Worm (Caenorhabditis elegans) whole organism, late embryonic: ENCODE data around the gene tag-115.

Source experiments
- C08G9.2 ChIP-seq: sonication (generic microtip); optimal IDR thresholded peaks from 2 replicates; lab custom pipeline; 2016; ENCODE audit warnings: mild to moderate bottlenecking, missing genetic modification characterization, moderate library complexity, missing compliant biosample characterization
- C38D4.7 ChIP-seq: fragments of 200-800 bp; sonication (Bioruptor generic); optimal IDR thresholded peaks from 2 replicates; lab custom pipeline; 2018; ENCODE audit warnings: mild to moderate bottlenecking, missing genetic modification characterization, moderate library complexity, missing compliant biosample characterization
- K09A11.1 ChIP-seq: sonication (generic microtip); optimal IDR thresholded peaks from 2 replicates; lab custom pipeline; 2017; ENCODE audit warnings: antibody characterized with exemption, mild to moderate bottlenecking, missing genetic modification characterization, missing compliant biosample characterization; ENCODE audit not compliant: insufficient read depth
- T23F11.4 ChIP-seq: fragments of 200-800 bp; sonication (Bioruptor generic); optimal IDR thresholded peaks from 2 replicates; lab custom pipeline; 2018; ENCODE audit warnings: mild to moderate bottlenecking, missing genetic modification characterization, missing compliant biosample characterization
- ceh-18 ChIP-seq: sonication (generic microtip); optimal IDR thresholded peaks from 2 replicates; lab custom pipeline; 2016; ENCODE audit warnings: missing genetic modification characterization, missing compliant biosample characterization
- ceh-19 ChIP-seq: fragments of 200-800 bp; sonication (Bioruptor generic); optimal IDR thresholded peaks from 2 replicates; lab custom pipeline; 2018; ENCODE audit warnings: mild to moderate bottlenecking, missing genetic modification characterization, missing compliant biosample characterization
- ceh-2 ChIP-seq: sonication (generic microtip); optimal IDR thresholded peaks from 2 replicates; lab custom pipeline; 2016; ENCODE audit warnings: missing genotype, missing genetic modification characterization, missing compliant biosample characterization
- ceh-24 ChIP-seq: sonication (generic microtip); optimal IDR thresholded peaks from 2 replicates; lab custom pipeline; 2016; ENCODE audit warnings: mild to moderate bottlenecking, missing genetic modification characterization, missing compliant biosample characterization
- ceh-31 ChIP-seq: sonication (generic microtip); optimal IDR thresholded peaks from 2 replicates; lab custom pipeline; 2016; ENCODE audit warnings: missing genetic modification characterization, missing compliant biosample characterization
- ceh-34 ChIP-seq: sonication (generic microtip); optimal IDR thresholded peaks from 2 replicates; lab custom pipeline; 2016; ENCODE audit warnings: mild to moderate bottlenecking, missing genetic modification characterization, missing compliant biosample characterization
- ceh-6 ChIP-seq: fragments of 200-800 bp; sonication (Bioruptor generic); optimal IDR thresholded peaks from 2 replicates; lab custom pipeline; 2018; ENCODE audit warnings: mild to moderate bottlenecking, missing genetic modification characterization, missing compliant biosample characterization
- ceh-9 ChIP-seq: sonication (generic microtip); optimal IDR thresholded peaks from 2 replicates; lab custom pipeline; 2016; ENCODE audit warnings: mild to moderate bottlenecking, missing genetic modification characterization, inconsistent platforms, missing compliant biosample characterization
- dmd-4 ChIP-seq: sonication (generic microtip); optimal IDR thresholded peaks from 2 replicates; lab custom pipeline; 2016; ENCODE audit warnings: borderline replicate concordance, missing genetic modification characterization, missing compliant biosample characterization
- dve-1 ChIP-seq: sonication (generic microtip); optimal IDR thresholded peaks from 2 replicates; lab custom pipeline; 2017; ENCODE audit warnings: antibody characterized with exemption, mild to moderate bottlenecking, missing genetic modification characterization, missing compliant biosample characterization
- elt-2 ChIP-seq: sonication (generic microtip); optimal IDR thresholded peaks from 2 replicates; lab custom pipeline; 2016; ENCODE audit warnings: missing genetic modification reagents, missing genetic modification characterization, missing compliant biosample characterization
- elt-4 ChIP-seq: sonication (generic microtip); optimal IDR thresholded peaks from 2 replicates; lab custom pipeline; 2016; ENCODE audit warnings: missing genetic modification characterization, missing compliant biosample characterization
- ets-4 ChIP-seq: sonication (generic microtip); optimal IDR thresholded peaks from 2 replicates; lab custom pipeline; 2016; ENCODE audit warnings: missing genetic modification characterization, missing compliant biosample characterization
- eyg-1 ChIP-seq: sonication (generic microtip); optimal IDR thresholded peaks from 2 replicates; lab custom pipeline; 2016; ENCODE audit warnings: missing genotype, missing genetic modification characterization, missing compliant biosample characterization
- fkh-10 ChIP-seq: fragments of 150-350 bp; optimal IDR thresholded peaks from 2 replicates; lab custom pipeline; 2014; ENCODE audit warnings: missing biosample characterization, missing genetic modification reagents, missing genetic modification characterization
- gmeb-2 ChIP-seq: sonication (generic microtip); optimal IDR thresholded peaks from 2 replicates; lab custom pipeline; 2016; ENCODE audit warnings: missing genetic modification characterization, inconsistent platforms, missing compliant biosample characterization
- hlh-15 ChIP-seq: sonication (generic microtip); optimal IDR thresholded peaks from 2 replicates; lab custom pipeline; 2016; ENCODE audit warnings: missing genetic modification characterization, missing compliant biosample characterization
- hlh-8 ChIP-seq: sonication (generic microtip); optimal IDR thresholded peaks from 2 replicates; lab custom pipeline; 2016; ENCODE audit warnings: missing genotype, missing genetic modification characterization, missing compliant biosample characterization
- lin-11 ChIP-seq: fragments of 200-800 bp; sonication (Bioruptor generic); optimal IDR thresholded peaks from 2 replicates; lab custom pipeline; 2018; ENCODE audit warnings: mild to moderate bottlenecking, missing genetic modification characterization, missing compliant biosample characterization
- madf-2 ChIP-seq: sonication (generic microtip); optimal IDR thresholded peaks from 2 replicates; lab custom pipeline; 2017; ENCODE audit warnings: missing genetic modification characterization, missing compliant biosample characterization
- nhr-232 ChIP-seq: sonication (generic microtip); optimal IDR thresholded peaks from 2 replicates; lab custom pipeline; 2016; ENCODE audit warnings: missing genetic modification characterization, missing compliant biosample characterization
- pag-3 ChIP-seq: sonication (generic microtip); optimal IDR thresholded peaks from 2 replicates; lab custom pipeline; 2016; ENCODE audit warnings: missing compliant biosample characterization, missing genetic modification characterization, borderline replicate concordance
- pax-1 ChIP-seq: fragments of 150-350 bp; optimal IDR thresholded peaks from 2 replicates; lab custom pipeline; 2014; ENCODE audit warnings: missing biosample characterization, missing genetic modification characterization
- pqm-1 ChIP-seq: sonication (generic microtip); optimal IDR thresholded peaks from 2 replicates; lab custom pipeline; 2016; ENCODE audit warnings: missing genetic modification characterization, missing compliant biosample characterization
- pros-1 ChIP-seq: fragments of 150-350 bp; optimal IDR thresholded peaks from 2 replicates; lab custom pipeline; 2014; ENCODE audit warnings: missing biosample characterization, missing genetic modification reagents, missing genetic modification characterization
- ref-2 ChIP-seq: sonication (generic microtip); optimal IDR thresholded peaks from 2 replicates; lab custom pipeline; 2016; ENCODE audit warnings: missing genetic modification characterization, missing compliant biosample characterization
- rnt-1 ChIP-seq: sonication (generic microtip); optimal IDR thresholded peaks from 2 replicates; lab custom pipeline; 2016; ENCODE audit warnings: missing genetic modification characterization, missing compliant biosample characterization
- sox-4 ChIP-seq: sonication (generic microtip); optimal IDR thresholded peaks from 2 replicates; lab custom pipeline; 2017; ENCODE audit warnings: mild to moderate bottlenecking, missing genetic modification characterization, inconsistent platforms, missing compliant biosample characterization
- tbx-7 ChIP-seq: sonication (generic microtip); optimal IDR thresholded peaks from 2 replicates; lab custom pipeline; 2016; ENCODE audit warnings: missing genotype, missing genetic modification characterization, missing compliant biosample characterization
- unc-55 ChIP-seq: sonication (generic microtip); optimal IDR thresholded peaks from 2 replicates; lab custom pipeline; 2017; ENCODE audit warnings: missing biosample characterization, missing genetic modification reagents, missing genetic modification characterization
- ztf-16 ChIP-seq: sonication (generic microtip); optimal IDR thresholded peaks from 2 replicates; lab custom pipeline; 2017; ENCODE audit warnings: missing genetic modification characterization, missing compliant biosample characterization

Gene tag-115

DNA sequence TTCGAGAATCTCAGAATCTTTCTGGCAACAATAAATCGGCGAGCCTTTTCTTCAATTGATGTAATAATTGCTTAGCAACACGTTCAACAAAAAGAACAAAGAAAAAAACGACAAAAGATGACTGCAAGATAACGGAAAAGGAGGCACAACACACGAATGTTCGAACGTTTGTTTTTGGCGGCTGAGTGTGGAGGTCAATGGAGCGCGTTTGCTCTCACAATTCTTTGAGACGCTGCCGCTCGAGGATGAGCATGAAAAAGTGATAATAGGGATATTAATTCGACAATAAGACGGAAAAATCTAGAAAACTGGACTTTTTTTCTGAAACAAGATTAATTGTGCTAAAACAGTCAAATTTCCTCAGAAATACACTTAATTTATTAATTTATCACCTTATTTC lies 33.3 kb downstream of the tag-115 start:
- peak; percentile 16 for TF ChIP-seq ref-2 (tag; lab: Kevin White, UChicago)
- no peak for TF ChIP-seq madf-2
- peak; percentile 18 for TF ChIP-seq ceh-31 (tag; lab: Kevin White, UChicago)

- TF ChIP-seq ceh-34 (tag; lab: Kevin White, UChicago) = no peak
- no peak for TF ChIP-seq T23F11.4
- TF ChIP-seq unc-55 (GFP tag; lab: Kevin White, UChicago) = no peak
- TF ChIP-seq ztf-16 (tag; lab: Kevin White, UChicago) = no peak
- no peak for TF ChIP-seq ceh-31 (tag; lab: Kevin White, UChicago)
- TF ChIP-seq elt-2 (tag; lab: Kevin White, UChicago) = no peak
- TF ChIP-seq ets-4 (tag; lab: Kevin White, UChicago) = no peak
- TF ChIP-seq elt-4 (tag; lab: Kevin White, UChicago) = no peak
- TF ChIP-seq pros-1 (tag; lab: Kevin White, UChicago) = no peak
- no peak for TF ChIP-seq dve-1 (tag; lab: Kevin White, UChicago)
- no peak for TF ChIP-seq pax-1 (tag; lab: Kevin White, UChicago)
- TF ChIP-seq pag-3 (tag; lab: Kevin White, UChicago) = no peak
- TF ChIP-seq ceh-9 = no peak
Observed at ce11 chrIV:13204037-13204436, 35.2 kb downstream of the tag-115 start, which contains the start of gene ced-3. Gene ced-3 (minus strand): TSS chrIV:13204137.

- no peak for TF ChIP-seq ceh-31 (tag; lab: Kevin White, UChicago)
- no peak for TF ChIP-seq tbx-7 (tag; lab: Kevin White, UChicago)
- no peak for TF ChIP-seq fkh-10
- no peak for TF ChIP-seq dmd-4
- no peak for TF ChIP-seq ceh-19 (GFP tag; lab: Kevin White, UChicago)
- TF ChIP-seq ceh-9 = no peak
- TF ChIP-seq ceh-6 (GFP tag; lab: Kevin White, UChicago) = no peak
Observed at ce11 chrIV:13197282-13197681, 41.9 kb downstream of the tag-115 start, which contains the start of gene C48D1.1. Gene C48D1.1 (minus strand): TSS chrIV:13197382.

ce11 chrIV:13193239-13193638 lies 46.0 kb downstream of the tag-115 start, which contains the start of gene F58D2.5:
Gene F58D2.5 (minus strand): TSS chrIV:13193339.
- TF ChIP-seq pqm-1 (tag; lab: Kevin White, UChicago) (no peak), eyg-1 (tag; lab: Kevin White, UChicago) (no peak), hlh-8 (no peak), pros-1 (tag; lab: Kevin White, UChicago) (no peak), ceh-18 (tag; lab: Kevin White, UChicago) (no peak), ets-4 (tag; lab: Kevin White, UChicago) (no peak), sox-4 (tag; lab: Kevin White, UChicago) (no peak), hlh-15 (tag; lab: Kevin White, UChicago) (no peak), nhr-232 (tag; lab: Kevin White, UChicago) (no peak), rnt-1 (tag; lab: Kevin White, UChicago) (no peak), ceh-2 (tag; lab: Kevin White, UChicago) (no peak), ceh-19 (GFP tag; lab: Kevin White, UChicago) (no peak), ceh-24 (no peak), dve-1 (tag; lab: Kevin White, UChicago) (no peak), C38D4.7 (GFP tag; lab: Kevin White, UChicago) (no peak), C08G9.2 (tag; lab: Kevin White, UChicago) (no peak), lin-11 (tag; lab: Kevin White, UChicago) (no peak)

- no peak for TF ChIP-seq hlh-8
- TF ChIP-seq gmeb-2 (tag; lab: Kevin White, UChicago) = no peak
- no peak for TF ChIP-seq K09A11.1 (tag; lab: Kevin White, UChicago)
Observed at ce11 chrIV:13190075-13190474, 49.1 kb downstream of the tag-115 start.
